Fruit fly (Drosophila melanogaster): ENCODE results near the gene RfC4.
A peak's percentile ranks its signal among the peaks of the same experiment; 100 is the strongest.

Gene RfC4

DNA sequence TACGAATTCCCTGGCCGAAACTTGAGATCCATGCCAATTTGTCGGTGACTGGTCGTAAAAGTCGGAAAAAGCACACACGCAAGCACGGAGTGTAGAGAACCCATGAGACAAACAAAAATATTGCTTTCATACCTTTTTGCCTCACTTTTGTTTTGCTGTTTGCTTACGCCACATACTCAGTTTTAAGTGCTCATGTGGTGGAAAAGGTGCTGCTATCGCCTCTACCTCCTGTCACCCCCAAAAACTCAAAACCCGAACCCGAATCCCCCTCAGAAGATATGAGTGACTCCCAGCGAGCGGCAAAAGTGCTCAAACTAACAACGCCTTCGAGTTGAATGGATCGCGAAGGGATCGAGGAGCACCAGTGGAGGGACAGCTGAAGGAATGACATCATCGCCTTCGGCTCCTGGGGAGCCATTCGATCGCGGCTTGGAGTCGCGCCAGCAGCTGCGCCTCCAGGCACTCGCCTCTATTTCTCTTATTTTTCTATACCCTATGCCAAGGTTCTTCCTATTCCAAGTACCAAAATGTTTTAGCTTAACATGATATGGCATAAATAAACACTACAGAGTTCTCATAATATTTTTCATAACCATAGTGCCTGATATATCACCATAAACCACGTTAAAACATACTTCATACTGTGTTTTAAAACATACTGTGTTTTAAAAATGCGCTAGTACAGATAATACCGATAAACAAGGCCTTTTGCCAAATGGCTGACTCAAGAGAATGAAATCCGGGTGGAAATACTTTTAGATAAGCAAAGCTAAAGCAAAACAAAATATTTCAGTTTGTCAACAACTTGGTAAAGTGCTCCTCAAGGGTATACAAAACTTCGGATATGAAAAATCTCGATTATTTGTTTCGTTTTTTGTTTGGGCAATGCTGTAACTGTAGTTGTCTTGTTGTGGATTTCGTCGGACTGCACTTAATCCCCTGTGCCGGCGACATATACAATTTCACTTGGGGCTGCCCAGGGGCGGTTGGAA lies 15.2 kb downstream of the RfC4 start:
- TF ChIP-seq CG4496 (GFP tag; IDR thresholded peaks at IDR 0.05) (0 out of 3 replicates have a peak, but pooled peaks have one; percentile 18), CG8159 (tag; optimal IDR thresholded peaks at IDR 0.05) (no peak), fd96Ca (GFP tag; IDR thresholded peaks at IDR 0.05) (no peak)

DNA sequence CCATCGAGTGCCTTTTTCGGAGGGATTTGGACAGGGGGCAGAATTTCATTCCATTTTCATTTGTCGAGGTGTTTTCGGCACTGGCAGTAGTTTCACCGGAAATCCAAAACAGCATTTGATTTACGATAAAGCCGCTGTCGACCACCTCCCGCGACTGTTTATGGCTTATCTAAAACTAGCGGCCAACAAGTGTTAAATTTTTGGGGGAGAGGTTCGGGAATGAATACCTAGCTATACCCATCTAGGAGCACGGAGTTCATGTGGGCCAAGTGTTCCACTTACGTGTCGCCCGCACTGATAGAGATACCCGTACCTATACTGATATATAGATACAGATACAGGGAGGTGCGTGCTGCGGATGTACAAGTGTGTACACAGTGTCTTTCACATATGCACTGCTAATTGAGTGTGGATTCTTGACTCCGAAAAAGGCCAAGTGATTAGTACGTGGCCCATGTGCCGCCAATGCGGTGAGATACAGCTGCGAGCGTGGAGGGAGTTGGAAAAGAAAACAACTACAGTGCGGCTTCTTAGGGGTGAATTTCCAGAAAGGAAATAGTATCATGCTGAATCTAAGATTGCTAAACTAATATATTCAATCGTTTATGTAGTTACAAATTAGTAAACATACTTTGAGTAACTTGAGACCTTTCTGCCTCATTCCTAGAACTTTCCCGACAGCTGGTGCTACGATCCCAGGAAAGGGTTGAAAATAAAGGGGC lies 16.0 kb downstream of the RfC4 start:
- TF ChIP-seq CG14655 (GFP tag; optimal IDR thresholded peaks at IDR 0.05) (no peak), CG34367 (tag; optimal IDR thresholded peaks at IDR 0.05) (no peak), CG17806 (tag; optimal IDR thresholded peaks at IDR 0.05) (no peak), CG13204 (GFP tag; optimal IDR thresholded peaks at IDR 0.05) (no peak), CG10348 (GFP tag; IDR thresholded peaks at IDR 0.05) (no peak), rn (GFP tag; IDR thresholded peaks at IDR 0.05) (no peak), EcR (GFP tag; optimal IDR thresholded peaks at IDR 0.05) (no peak), CG8301 (tag; optimal IDR thresholded peaks at IDR 0.05) (no peak), CG15710 (tag; optimal IDR thresholded peaks at IDR 0.05) (no peak), Snoo (tag; optimal IDR thresholded peaks at IDR 0.05) (no peak), CG9948 (tag; optimal IDR thresholded peaks at IDR 0.05) (no peak), gl (tag; optimal IDR thresholded peaks at IDR 0.05) (no peak), D1 (tag; optimal IDR thresholded peaks at IDR 0.05) (no peak), Pif1B (GFP tag; optimal IDR thresholded peaks at IDR 0.05) (no peak), CG12605 (GFP tag; IDR thresholded peaks at IDR 0.05) (no peak)

DNA sequence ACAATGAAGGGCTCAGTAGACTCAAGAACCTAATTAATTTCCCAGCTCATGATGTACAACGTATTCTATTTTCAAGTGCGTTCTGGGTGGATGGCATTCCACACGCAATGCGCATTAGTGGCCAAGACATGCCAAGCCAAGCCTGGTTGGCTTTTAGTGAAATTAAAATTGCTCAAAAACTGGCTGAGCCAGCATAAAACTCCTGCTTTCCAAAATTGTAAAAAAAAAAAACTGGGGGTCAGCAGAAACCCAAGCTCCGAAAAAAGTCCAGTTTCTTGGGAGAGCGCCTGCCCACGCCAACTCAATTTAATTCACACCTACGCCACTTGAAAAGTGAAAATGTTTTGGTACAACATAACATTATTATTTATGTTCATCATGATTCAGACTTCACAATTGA lies 17.5 kb downstream of the RfC4 start:
- TF ChIP-seq CG15710 (tag; optimal IDR thresholded peaks at IDR 0.05) (no peak), Snoo (tag; optimal IDR thresholded peaks at IDR 0.05) (no peak), EcR (GFP tag; optimal IDR thresholded peaks at IDR 0.05) (no peak), fd96Ca (GFP tag; IDR thresholded peaks at IDR 0.05) (no peak), gl (tag; optimal IDR thresholded peaks at IDR 0.05) (no peak), CG9948 (tag; optimal IDR thresholded peaks at IDR 0.05) (no peak), D1 (tag; optimal IDR thresholded peaks at IDR 0.05) (no peak), CG10348 (GFP tag; IDR thresholded peaks at IDR 0.05) (no peak), CG12605 (GFP tag; IDR thresholded peaks at IDR 0.05) (no peak), CG8159 (tag; optimal IDR thresholded peaks at IDR 0.05) (no peak), CG8301 (tag; optimal IDR thresholded peaks at IDR 0.05) (no peak), Pif1B (GFP tag; optimal IDR thresholded peaks at IDR 0.05) (no peak), CG32121 (GFP tag; IDR thresholded peaks at IDR 0.05) (no peak), Pif1A (GFP tag; optimal IDR thresholded peaks at IDR 0.05) (no peak), CG4496 (GFP tag; IDR thresholded peaks at IDR 0.05) (no peak), Ets98B (GFP tag; IDR thresholded peaks at IDR 0.05) (no peak), CG17806 (tag; optimal IDR thresholded peaks at IDR 0.05) (no peak), CG13204 (GFP tag; optimal IDR thresholded peaks at IDR 0.05) (no peak), rn (GFP tag; IDR thresholded peaks at IDR 0.05) (no peak)

DNA sequence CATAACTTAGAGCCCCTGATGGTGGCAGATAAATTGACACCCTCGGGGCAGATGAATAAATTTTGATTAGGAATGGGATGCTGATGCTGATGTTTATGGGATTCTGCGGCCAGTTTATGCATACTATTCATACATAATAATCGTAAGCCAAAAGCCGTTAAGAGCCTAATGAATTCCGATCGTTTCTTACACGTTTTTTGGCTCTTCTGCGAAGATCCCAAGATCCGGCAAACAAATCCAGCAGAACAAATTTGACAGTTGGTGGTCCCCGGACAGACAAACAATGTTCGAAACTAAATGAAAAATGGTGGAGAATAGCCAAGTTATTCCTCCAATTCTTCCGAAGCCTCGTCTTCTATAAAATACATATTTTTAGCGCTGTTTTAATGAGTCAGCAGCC lies 18.3 kb downstream of the RfC4 start:
- TF ChIP-seq Ets98B (GFP tag; IDR thresholded peaks at IDR 0.05): no peak
- no peak for TF ChIP-seq CG9948 (tag; optimal IDR thresholded peaks at IDR 0.05)
- no peak for TF ChIP-seq CG8159 (tag; optimal IDR thresholded peaks at IDR 0.05)
- TF ChIP-seq CG17806 (tag; optimal IDR thresholded peaks at IDR 0.05): no peak
- TF ChIP-seq fd96Ca (GFP tag; IDR thresholded peaks at IDR 0.05): no peak
- TF ChIP-seq EcR (GFP tag; optimal IDR thresholded peaks at IDR 0.05): no peak
- TF ChIP-seq D1 (tag; optimal IDR thresholded peaks at IDR 0.05): no peak
- TF ChIP-seq rn (GFP tag; IDR thresholded peaks at IDR 0.05): no peak
- TF ChIP-seq CG12605 (GFP tag; IDR thresholded peaks at IDR 0.05): no peak
- TF ChIP-seq CG8301 (tag; optimal IDR thresholded peaks at IDR 0.05): no peak
- no peak for TF ChIP-seq CG32121 (GFP tag; IDR thresholded peaks at IDR 0.05)
- TF ChIP-seq Snoo (tag; optimal IDR thresholded peaks at IDR 0.05): no peak
- no peak for TF ChIP-seq CG13204 (GFP tag; optimal IDR thresholded peaks at IDR 0.05)
- TF ChIP-seq CG10348 (GFP tag; IDR thresholded peaks at IDR 0.05): no peak
- TF ChIP-seq CG4496 (GFP tag; IDR thresholded peaks at IDR 0.05): no peak
- no peak for TF ChIP-seq CG15710 (tag; optimal IDR thresholded peaks at IDR 0.05)

DNA sequence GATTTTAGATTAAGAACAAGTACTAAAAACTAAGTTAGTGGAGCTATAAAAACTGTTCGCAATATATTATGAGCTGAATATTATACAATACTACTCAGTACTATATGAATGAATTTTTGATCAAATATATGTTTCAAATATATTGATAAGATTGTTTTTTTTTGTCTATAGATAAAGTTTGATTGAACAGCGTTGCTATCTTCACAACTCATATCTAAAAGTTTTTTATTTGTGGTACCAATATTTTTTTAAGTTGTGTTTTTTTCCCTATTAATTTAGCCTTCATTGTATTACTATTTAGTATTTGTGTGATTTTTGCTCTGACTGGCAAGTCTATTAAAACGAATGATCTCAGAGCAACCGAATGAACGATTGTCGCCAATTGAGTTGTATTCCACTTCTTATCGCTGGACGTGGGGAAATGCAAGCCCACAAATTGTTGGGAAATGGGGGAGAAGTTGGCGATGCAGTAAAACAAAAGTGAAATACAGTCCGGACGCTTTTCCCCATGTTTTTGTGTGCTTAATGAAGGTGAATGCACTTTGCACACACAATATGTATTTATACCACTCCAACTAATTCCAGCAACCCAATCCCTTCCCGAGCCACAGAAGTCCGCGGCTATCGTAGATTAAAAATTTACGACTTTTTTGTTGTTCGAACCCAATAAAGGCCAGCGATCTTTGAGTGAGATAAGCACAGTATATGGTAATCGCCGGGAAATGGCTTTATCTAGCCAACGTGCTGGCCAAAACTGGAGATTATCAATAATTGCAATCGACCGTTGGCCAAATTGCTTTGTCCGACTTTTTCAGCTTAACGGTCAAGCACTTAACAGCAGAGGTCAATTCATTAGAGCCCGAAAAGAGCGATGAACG lies 19.1 kb downstream of the RfC4 start:
- TF ChIP-seq CG14655 (GFP tag; optimal IDR thresholded peaks at IDR 0.05) (no peak), fd96Ca (GFP tag; IDR thresholded peaks at IDR 0.05) (no peak), CG8159 (tag; optimal IDR thresholded peaks at IDR 0.05) (peak; percentile 47), Pif1A (GFP tag; optimal IDR thresholded peaks at IDR 0.05) (no peak), CG13204 (GFP tag; optimal IDR thresholded peaks at IDR 0.05) (no peak), gl (tag; optimal IDR thresholded peaks at IDR 0.05) (no peak), Pif1B (GFP tag; optimal IDR thresholded peaks at IDR 0.05) (no peak), CG34367 (tag; optimal IDR thresholded peaks at IDR 0.05) (no peak), CG32121 (GFP tag; IDR thresholded peaks at IDR 0.05) (peak; percentile 59; the same call in 1 of the 2 replicates), CG4496 (GFP tag; IDR thresholded peaks at IDR 0.05) (peak; percentile 43; the same call in 1 of the 3 replicates), rn (GFP tag; IDR thresholded peaks at IDR 0.05) (no peak), CG9948 (tag; optimal IDR thresholded peaks at IDR 0.05) (peak; percentile 8), CG8301 (tag; optimal IDR thresholded peaks at IDR 0.05) (peak; percentile 40), EcR (GFP tag; optimal IDR thresholded peaks at IDR 0.05) (peak; percentile 63), CG17806 (tag; optimal IDR thresholded peaks at IDR 0.05) (peak; percentile 36), CG12605 (GFP tag; IDR thresholded peaks at IDR 0.05) (peak; percentile 36; the same call in 1 of the 2 replicates), Ets98B (GFP tag; IDR thresholded peaks at IDR 0.05) (peak; percentile 46; the same call in 1 of the 2 replicates), CG10348 (GFP tag; IDR thresholded peaks at IDR 0.05) (no peak), D1 (tag; optimal IDR thresholded peaks at IDR 0.05) (no peak), CG15710 (tag; optimal IDR thresholded peaks at IDR 0.05) (no peak), Snoo (tag; optimal IDR thresholded peaks at IDR 0.05) (no peak)
